Fruit fly (Drosophila melanogaster) whole organism, adult: ENCODE data around the gene MKP-4.

ENCODE experiments used
- CG11617 ChIP-seq: fragments of 200-800 bp; sonication (Bioruptor generic); optimal IDR thresholded peaks from 2 replicates; lab custom pipeline; 2017; ENCODE audit warnings: mild to moderate bottlenecking, missing biosample characterization, missing genetic modification reagents, missing genetic modification characterization
- CG12768 ChIP-seq: fragments of 200-800 bp; sonication (Bioruptor generic); optimal IDR thresholded peaks from 2 replicates; lab custom pipeline; 2017; ENCODE audit warnings: missing biosample characterization, missing genetic modification characterization, mild to moderate bottlenecking, moderate library complexity, missing genetic modification reagents
- CG14711 ChIP-seq: fragments of 200-800 bp; sonication (Bioruptor generic); optimal IDR thresholded peaks from 2 replicates; lab custom pipeline; 2018; ENCODE audit warnings: missing biosample characterization, mild to moderate bottlenecking, missing genetic modification characterization, moderate library complexity
- CG1620 ChIP-seq: fragments of 200-800 bp; sonication (Bioruptor generic); optimal IDR thresholded peaks from 2 replicates; lab custom pipeline; 2016; ENCODE audit warnings: missing biosample characterization, missing genetic modification characterization
- CG33017 ChIP-seq: fragments of 200-800 bp; sonication (Bioruptor generic); optimal IDR thresholded peaks from 2 replicates; lab custom pipeline; 2018; ENCODE audit warnings: missing biosample characterization, mild to moderate bottlenecking, missing genetic modification characterization, moderate library complexity
- CG5204 ChIP-seq: fragments of 200-800 bp; sonication (Bioruptor generic); optimal IDR thresholded peaks from 2 replicates; lab custom pipeline; 2016; ENCODE audit warnings: missing biosample characterization, missing genetic modification characterization
- CG7045 ChIP-seq: fragments of 200-800 bp; sonication (Bioruptor generic); optimal IDR thresholded peaks from 2 replicates; lab custom pipeline; 2017; ENCODE audit warnings: missing biosample characterization, mild to moderate bottlenecking, missing genetic modification characterization
- CG7101 ChIP-seq: fragments of 200-800 bp; sonication (Bioruptor generic); optimal IDR thresholded peaks from 2 replicates; lab custom pipeline; 2018; ENCODE audit warnings: missing biosample characterization, mild to moderate bottlenecking, missing genetic modification characterization, moderate library complexity
- Clk ChIP-seq: fragments of 200-800 bp; sonication (Bioruptor generic); optimal IDR thresholded peaks from 2 replicates; lab custom pipeline; 2017; ENCODE audit warnings: missing biosample characterization, missing genetic modification characterization
- Crg-1 ChIP-seq: fragments of 200-800 bp; sonication (Bioruptor generic); optimal IDR thresholded peaks from 2 replicates; lab custom pipeline; 2016; ENCODE audit warnings: missing biosample characterization, missing genetic modification characterization
- Hr96 ChIP-seq: fragments of 200-800 bp; sonication (Bioruptor generic); optimal IDR thresholded peaks from 2 replicates; lab custom pipeline; 2016; ENCODE audit warnings: missing biosample characterization, missing genetic modification characterization
- Mnt ChIP-seq: fragments of 200-800 bp; sonication (Bioruptor generic); optimal IDR thresholded peaks from 2 replicates; lab custom pipeline; 2016; ENCODE audit warnings: missing biosample characterization, mild to moderate bottlenecking, missing genetic modification characterization
- bab1 ChIP-seq: fragments of 200-800 bp; sonication (Bioruptor generic); optimal IDR thresholded peaks from 3 replicates; lab custom pipeline; 2019; ENCODE audit warnings: missing biosample characterization, mild to moderate bottlenecking, missing genetic modification characterization, moderate library complexity
- cic ChIP-seq: fragments of 200-800 bp; sonication (Bioruptor generic); optimal IDR thresholded peaks from 2 replicates; lab custom pipeline; 2017; ENCODE audit warnings: missing biosample characterization, mild to moderate bottlenecking, missing genetic modification characterization, moderate library complexity
- cnc ChIP-seq, 2 experiments: fragments of >200 bp; optimal IDR thresholded peaks; 2 replicates each; lab custom pipeline; 2017
- kay ChIP-seq: fragments of 200-800 bp; sonication (Bioruptor generic); peaks from one replicate; lab custom pipeline; 2016; ENCODE audit warnings: missing biosample characterization, missing genetic modification characterization, borderline replicate concordance
- ovo ChIP-seq: fragments of 200-800 bp; sonication (Bioruptor generic); optimal IDR thresholded peaks from 2 replicates; lab custom pipeline; 2016; ENCODE audit warnings: missing biosample characterization, missing genetic modification characterization
- pad ChIP-seq: fragments of 200-800 bp; sonication (Bioruptor generic); optimal IDR thresholded peaks from 3 replicates; lab custom pipeline; 2017; ENCODE audit warnings: missing biosample characterization, missing genetic modification characterization, mild to moderate bottlenecking, moderate library complexity, missing genetic modification reagents
- tj ChIP-seq: fragments of 200-800 bp; sonication (Bioruptor generic); optimal IDR thresholded peaks from 3 replicates; lab custom pipeline; 2017; ENCODE audit warnings: missing biosample characterization, mild to moderate bottlenecking, missing genetic modification characterization, moderate library complexity
- toe ChIP-seq: fragments of 200-800 bp; sonication (Bioruptor generic); optimal IDR thresholded peaks from 2 replicates; lab custom pipeline; 2016; ENCODE audit warnings: missing biosample characterization, missing genetic modification characterization

Gene MKP-4

DNA sequence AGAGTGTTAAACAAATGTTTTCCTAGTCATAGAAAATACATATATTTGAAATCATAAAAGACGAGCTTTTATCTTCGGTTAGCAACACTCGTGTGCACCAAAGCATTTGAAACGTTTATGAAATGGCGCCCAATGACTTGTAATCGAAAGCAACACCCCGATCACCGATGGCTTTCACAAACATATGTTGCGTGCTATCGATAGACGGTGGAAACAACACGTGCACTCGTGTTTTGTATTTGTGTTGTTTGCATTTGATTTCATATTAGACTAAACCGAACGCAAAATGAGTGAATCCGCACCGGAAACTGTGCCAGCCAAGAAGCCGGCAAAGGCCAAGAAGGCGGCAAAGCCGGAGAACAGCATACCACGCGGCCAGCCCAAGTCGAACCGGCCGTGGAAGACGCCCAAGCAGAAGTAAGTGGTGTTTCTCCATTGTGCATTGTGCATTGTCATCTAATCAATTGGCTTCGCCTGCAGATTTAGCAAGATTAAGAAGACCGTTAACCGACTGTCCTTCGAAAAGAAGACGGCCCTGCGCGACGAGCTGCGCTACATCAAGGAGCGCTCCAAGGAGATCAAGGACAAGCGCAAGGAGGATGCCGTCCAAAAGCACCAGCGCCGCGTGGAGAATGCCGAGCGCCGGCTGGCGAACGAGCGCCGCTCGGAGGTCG is 6.8 kb upstream of the MKP-4 start, which contains the start of gene CG14210:
Gene CG14210, plus strand, starts transcription at position 207 of the 674 bp plus-strand sequence.
- no peak for TF ChIP-seq CG7101
- no peak for TF ChIP-seq cic (GFP tag; lab: Kevin White, UChicago)
- TF ChIP-seq Clk (GFP tag; lab: Kevin White, UChicago): no peak
- TF ChIP-seq pad: no peak
- no peak for TF ChIP-seq kay (GFP tag; lab: Kevin White, UChicago)
- no peak for TF ChIP-seq CG5204
- no peak for TF ChIP-seq CG7045 (GFP tag; lab: Kevin White, UChicago)
- TF ChIP-seq tj (GFP tag; lab: Kevin White, UChicago): no peak
- no peak for TF ChIP-seq Hr96
- peak; percentile 97 for TF ChIP-seq Mnt (GFP tag; lab: Kevin White, UChicago)
- peak; percentile 65 for TF ChIP-seq bab1 (GFP tag; lab: Kevin White, UChicago)
- TF ChIP-seq CG33017 (tag; lab: Kevin White, UChicago): no peak
- TF ChIP-seq CG1620 (GFP tag; lab: Kevin White, UChicago): no peak
- TF ChIP-seq ovo (GFP tag; lab: Kevin White, UChicago): no peak
- no peak for TF ChIP-seq Crg-1
- TF ChIP-seq toe (GFP tag; lab: Kevin White, UChicago): no peak
- TF ChIP-seq CG14711 (tag; lab: Kevin White, UChicago): no peak
- TF ChIP-seq CG11617 (GFP tag; lab: Kevin White, UChicago): peak; percentile 1
- TF ChIP-seq cnc (optimal IDR thresholded peaks at IDR 0.05; lab: Kevin White, UChicago): peak; percentile 73 to 89
- no peak for TF ChIP-seq CG12768 (GFP tag; lab: Kevin White, UChicago)

DNA sequence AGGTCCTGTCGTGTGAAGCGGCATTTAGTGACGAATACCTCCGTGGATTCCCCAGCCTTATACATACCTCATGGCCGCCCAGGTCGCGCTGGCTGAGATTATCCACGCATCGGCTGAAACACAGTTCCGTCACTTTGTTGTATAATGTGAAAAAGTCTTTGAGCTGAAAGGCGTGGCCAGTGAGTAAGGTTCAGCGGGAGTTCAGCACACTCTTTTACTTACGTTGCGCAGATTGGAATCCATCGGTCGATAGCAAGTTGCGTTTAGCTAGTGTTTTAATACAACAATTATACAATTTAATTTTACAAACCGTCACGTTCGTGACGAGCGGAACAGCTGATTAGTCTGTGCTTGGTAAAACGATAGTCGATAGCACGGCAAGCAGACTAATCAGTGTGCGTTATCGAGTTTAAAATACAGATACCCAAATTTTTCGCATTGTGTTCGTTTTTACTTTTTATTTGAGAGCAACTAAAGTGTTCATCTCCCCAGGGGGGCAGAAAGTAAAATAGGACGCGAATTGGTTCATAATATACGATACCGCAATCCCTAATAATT is 4.7 kb upstream of the MKP-4 start, which contains the start of the genes Pstk and Tim9b:
Gene Pstk, minus strand, starts transcription at position 355 of the 558 bp plus-strand sequence.
Gene Tim9b, minus strand, starts transcription at position 355 of the 558 bp plus-strand sequence.
- TF ChIP-seq bab1 (GFP tag; lab: Kevin White, UChicago): peak; percentile 15
- TF ChIP-seq kay (GFP tag; lab: Kevin White, UChicago): no peak

DNA sequence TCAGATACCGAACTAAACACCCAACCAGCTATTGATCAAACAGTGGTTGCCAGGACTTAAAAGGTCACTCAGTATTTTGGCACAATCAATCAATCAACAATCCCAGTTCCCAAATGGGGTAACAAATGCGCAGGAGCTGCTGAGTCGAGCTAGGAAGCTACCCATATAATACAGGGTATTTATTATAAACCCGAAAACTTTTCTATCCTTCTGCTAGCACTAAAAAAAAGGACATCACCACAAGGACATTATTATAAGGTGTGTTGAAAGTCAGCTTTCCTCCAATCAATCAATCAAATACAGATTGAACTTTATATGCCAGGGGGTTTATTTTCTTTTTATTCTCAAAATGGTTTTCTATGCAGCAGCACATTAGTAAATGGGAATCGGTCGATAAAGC is 1.8 kb upstream of the MKP-4 start, which contains the start of gene CG14221:
Gene CG14221, minus strand, starts transcription at position 101 of the 400 bp plus-strand sequence.
- TF ChIP-seq kay (GFP tag; lab: Kevin White, UChicago) (no peak), tj (GFP tag; lab: Kevin White, UChicago) (no peak), toe (GFP tag; lab: Kevin White, UChicago) (no peak), CG5204 (no peak), CG11617 (GFP tag; lab: Kevin White, UChicago) (no peak), CG14711 (tag; lab: Kevin White, UChicago) (no peak), bab1 (GFP tag; lab: Kevin White, UChicago) (no peak), cic (GFP tag; lab: Kevin White, UChicago) (no peak), CG7101 (no peak), CG33017 (tag; lab: Kevin White, UChicago) (no peak)

DNA sequence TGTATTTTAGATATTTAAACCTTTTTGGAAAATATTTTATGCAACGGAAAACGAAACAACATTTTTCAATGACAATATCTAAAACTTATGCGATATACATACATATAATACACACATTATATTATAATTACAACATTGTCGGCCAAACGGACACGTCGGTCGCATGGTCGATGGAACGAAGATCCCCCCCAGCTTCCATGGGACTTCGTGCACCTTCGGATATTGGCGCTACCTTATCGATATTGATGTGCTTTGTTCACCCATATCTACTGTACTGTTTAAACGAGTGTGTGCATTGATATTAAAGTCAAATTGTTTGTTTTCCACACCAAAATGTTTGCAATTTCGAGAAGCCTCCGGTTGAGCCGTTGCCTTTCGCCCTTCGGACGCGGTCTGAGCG is 2.5 kb downstream of the MKP-4 start, which contains the start of gene CG14212:
Gene CG14212, plus strand, starts transcription at position 301 of the 400 bp plus-strand sequence.
- TF ChIP-seq cnc (optimal IDR thresholded peaks at IDR 0.05; lab: Kevin White, UChicago) (no peak), CG14711 (tag; lab: Kevin White, UChicago) (no peak), CG33017 (tag; lab: Kevin White, UChicago) (no peak), CG7101 (no peak), CG12768 (GFP tag; lab: Kevin White, UChicago) (no peak), CG1620 (GFP tag; lab: Kevin White, UChicago) (no peak), CG5204 (no peak), CG11617 (GFP tag; lab: Kevin White, UChicago) (no peak), toe (GFP tag; lab: Kevin White, UChicago) (no peak), kay (GFP tag; lab: Kevin White, UChicago) (no peak), ovo (GFP tag; lab: Kevin White, UChicago) (no peak)

DNA sequence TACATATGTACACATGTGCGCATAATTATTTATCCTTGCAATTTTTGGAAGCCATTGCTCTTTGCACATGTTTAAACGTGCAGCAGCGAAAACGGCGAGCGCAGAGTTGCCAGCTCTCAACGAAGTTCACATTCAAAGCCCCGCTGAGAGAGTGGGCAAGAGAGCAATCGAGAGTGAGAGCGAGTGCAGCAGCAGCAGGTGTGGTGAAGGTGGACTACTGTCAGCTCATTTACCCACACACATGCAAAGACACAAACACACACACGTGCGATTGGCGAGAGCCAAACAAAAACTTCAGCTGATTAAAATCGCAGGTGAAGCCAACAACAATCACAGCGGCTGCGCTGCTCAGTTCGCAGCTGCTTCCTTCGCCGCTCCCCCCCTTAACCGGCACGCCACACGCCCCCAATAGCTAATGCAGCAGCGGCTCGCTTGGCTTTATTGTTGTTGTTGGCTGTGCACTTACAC is 8.5 kb downstream of the MKP-4 start:
- TF ChIP-seq tj (GFP tag; lab: Kevin White, UChicago) (peak; percentile 60), CG33017 (tag; lab: Kevin White, UChicago) (no peak), Mnt (GFP tag; lab: Kevin White, UChicago) (peak; percentile 90), CG1620 (GFP tag; lab: Kevin White, UChicago) (no peak), Hr96 (no peak), CG5204 (no peak), cnc (optimal IDR thresholded peaks at IDR 0.05; lab: Kevin White, UChicago) (no peak), Clk (GFP tag; lab: Kevin White, UChicago) (no peak), toe (GFP tag; lab: Kevin White, UChicago) (no peak), CG7101 (peak; percentile 10), bab1 (GFP tag; lab: Kevin White, UChicago) (peak; percentile 16), Crg-1 (no peak), CG11617 (GFP tag; lab: Kevin White, UChicago) (peak; percentile 12), kay (GFP tag; lab: Kevin White, UChicago) (no peak), CG12768 (GFP tag; lab: Kevin White, UChicago) (peak; percentile 17), CG7045 (GFP tag; lab: Kevin White, UChicago) (no peak), cic (GFP tag; lab: Kevin White, UChicago) (peak; percentile 64), pad (peak; percentile 78), CG14711 (tag; lab: Kevin White, UChicago) (peak; percentile 25), ovo (GFP tag; lab: Kevin White, UChicago) (no peak)
